Worm (Caenorhabditis elegans) whole organism, mixed stage, embryonic: Measurements from ENCODE around the gene sdz-31.

Experiments
- mab-5 ChIP-seq: fragments of 150-350 bp; optimal IDR thresholded peaks from 2 replicates; lab custom pipeline; 2014; ENCODE audit warnings: missing biosample characterization, missing genetic modification characterization
- nhr-28 ChIP-seq: fragments of 150-350 bp; optimal IDR thresholded peaks from 2 replicates; lab custom pipeline; 2014; ENCODE audit warnings: missing biosample characterization, missing genetic modification characterization
- pha-4 ChIP-seq: fragments of 150-350 bp; optimal IDR thresholded peaks from 2 replicates; lab custom pipeline; 2018; ENCODE audit warnings: missing biosample characterization, missing genetic modification reagents, missing genetic modification characterization
- snpc-4 ChIP-seq: fragments of 150-350 bp; optimal IDR thresholded peaks from 2 replicates; lab custom pipeline; 2014; ENCODE audit warnings: missing biosample characterization, missing genetic modification characterization
- unc-120 ChIP-seq: sonication (generic microtip); optimal IDR thresholded peaks from 2 replicates; lab custom pipeline; 2017; ENCODE audit warnings: missing genetic modification characterization, missing compliant biosample characterization; ENCODE audit not compliant: poor library complexity, severe bottlenecking
- unc-62 ChIP-seq: fragments of 150-350 bp; optimal IDR thresholded peaks from 2 replicates; lab custom pipeline; 2014; ENCODE audit warnings: missing biosample characterization, missing genetic modification reagents, missing genetic modification characterization

- no peak for TF ChIP-seq unc-120 (tag; lab: Kevin White, UChicago)
- no peak for TF ChIP-seq nhr-28 (tag; lab: Kevin White, UChicago)
- no peak for TF ChIP-seq mab-5 (tag; lab: Kevin White, UChicago)
- no peak for TF ChIP-seq pha-4
- no peak for TF ChIP-seq snpc-4
- no peak for TF ChIP-seq unc-62 (GFP tag; lab: Kevin White, UChicago)
Measured at ce11 chrV:9879867-9880266, at the start of gene sdz-31.
